Fruit fly (Drosophila melanogaster) whole organism, pupa: Measurements from ENCODE around the gene CG13028.

Experiments used
- CG12605 ChIP-seq: fragments of 200-800 bp; sonication (Bioruptor generic); IDR thresholded peaks from 2 replicates; pipeline ENCODE4 v1.3.6; 2022; ENCODE audit warnings: missing biosample characterization, missing genetic modification characterization
- CG13204 ChIP-seq: fragments of 200-800 bp; sonication (Bioruptor generic); optimal IDR thresholded peaks from 2 replicates; lab custom pipeline; 2018; ENCODE audit warnings: missing biosample characterization, mild to moderate bottlenecking, missing genetic modification characterization, moderate library complexity
- CG14655 ChIP-seq: fragments of 200-800 bp; sonication (Bioruptor generic); optimal IDR thresholded peaks from 3 replicates; lab custom pipeline; 2017; ENCODE audit warnings: mild to moderate bottlenecking, missing biosample characterization, missing genetic modification reagents, missing genetic modification characterization
- CG15710 ChIP-seq: fragments of 200-800 bp; sonication (Bioruptor generic); optimal IDR thresholded peaks from 2 replicates; lab custom pipeline; 2018; ENCODE audit warnings: missing biosample characterization, mild to moderate bottlenecking, missing genetic modification characterization, moderate library complexity
- CG17806 ChIP-seq: fragments of 200-800 bp; sonication (Bioruptor generic); optimal IDR thresholded peaks from 2 replicates; lab custom pipeline; 2018; ENCODE audit warnings: missing biosample characterization, mild to moderate bottlenecking, missing genetic modification characterization, moderate library complexity
- CG32121 ChIP-seq: fragments of 200-800 bp; sonication (Bioruptor generic); IDR thresholded peaks from 2 replicates; pipeline ENCODE4 v1.3.6; 2022; ENCODE audit warnings: missing biosample characterization, missing genetic modification characterization
- CG4496 ChIP-seq: fragments of 200-800 bp; sonication (Bioruptor generic); IDR thresholded peaks from 3 replicates; pipeline ENCODE4 v1.3.6; 2022; ENCODE audit warnings: missing biosample characterization, missing genetic modification characterization
- CG8301 ChIP-seq: fragments of 200-800 bp; sonication (Bioruptor generic); optimal IDR thresholded peaks from 2 replicates; lab custom pipeline; 2018; ENCODE audit warnings: missing biosample characterization, mild to moderate bottlenecking, missing genetic modification characterization
- CG9948 ChIP-seq: fragments of 200-800 bp; sonication (Bioruptor generic); optimal IDR thresholded peaks from 2 replicates; lab custom pipeline; 2018; ENCODE audit warnings: missing biosample characterization, mild to moderate bottlenecking, missing genetic modification characterization, moderate library complexity
- EcR ChIP-seq: fragments of 200-800 bp; sonication (Bioruptor generic); optimal IDR thresholded peaks from 3 replicates; lab custom pipeline; 2019; ENCODE audit warnings: missing biosample characterization, missing genetic modification characterization, mild to moderate bottlenecking, moderate library complexity, missing genetic modification reagents
- fd96Ca ChIP-seq: fragments of 200-800 bp; sonication (Bioruptor generic); IDR thresholded peaks from 3 replicates; pipeline ENCODE4 v1.3.6; 2022; ENCODE audit warnings: missing biosample characterization, missing genetic modification characterization
- gl ChIP-seq: fragments of 200-800 bp; sonication (Bioruptor generic); optimal IDR thresholded peaks from 2 replicates; lab custom pipeline; 2018; ENCODE audit warnings: missing biosample characterization, mild to moderate bottlenecking, missing genetic modification characterization

DNA sequence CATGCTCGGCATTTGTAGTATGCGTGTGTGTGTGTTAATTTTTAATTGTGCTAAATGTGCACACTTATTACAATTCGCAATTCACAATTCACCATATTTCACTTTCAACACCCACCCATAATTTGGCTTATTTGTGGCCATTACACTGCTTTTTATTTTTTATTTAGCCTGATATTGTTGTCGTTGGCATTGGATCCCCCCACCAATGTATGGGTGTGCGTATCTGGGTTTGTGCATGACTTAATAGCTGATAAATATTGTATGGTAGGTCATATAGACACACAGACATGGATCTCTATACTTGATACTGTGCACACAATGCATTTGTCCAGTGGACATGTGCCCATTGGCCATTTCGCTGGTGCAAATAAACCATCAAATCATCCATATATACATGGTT is 49.4 kb upstream of the CG13028 start:
- TF ChIP-seq CG15710 (tag; lab: Kevin White, UChicago) (no peak), fd96Ca (no peak), CG9948 (tag; lab: Kevin White, UChicago) (no peak), EcR (GFP tag; lab: Kevin White, UChicago) (no peak), CG32121 (GFP tag; lab: Robert Waterston, UW) (no peak), CG8301 (tag; lab: Kevin White, UChicago) (no peak), CG13204 (GFP tag; lab: Kevin White, UChicago) (no peak), CG12605 (GFP tag; lab: Robert Waterston, UW) (no peak), CG17806 (tag; lab: Kevin White, UChicago) (no peak), CG14655 (GFP tag; lab: Kevin White, UChicago) (no peak), gl (no peak), CG4496 (GFP tag; lab: Robert Waterston, UW) (no peak)
